Worm (Caenorhabditis elegans) whole organism, midembryonic: ENCODE measurements around the gene Y105C5B.25.

Experiments used
- T22C8.4 ChIP-seq: fragments of 200-800 bp; sonication (Bioruptor generic); IDR thresholded peaks from 2 replicates; pipeline ENCODE4 v1.3.6; 2022; ENCODE audit warnings: missing genetic modification characterization, missing compliant biosample characterization
- cog-1 ChIP-seq: sonication (generic microtip); optimal IDR thresholded peaks from 2 replicates; lab custom pipeline; 2016; ENCODE audit warnings: missing genetic modification characterization, missing compliant biosample characterization
- flt-1 ChIP-seq: fragments of 200-800 bp; sonication (Bioruptor generic); IDR thresholded peaks from 2 replicates; pipeline ENCODE4 v1.3.6; 2022; ENCODE audit warnings: missing genetic modification characterization, missing compliant biosample characterization
- klf-2 ChIP-seq: fragments of 200-800 bp; sonication (Bioruptor generic); conservative IDR thresholded peaks from 2 replicates; pipeline ENCODE4 v1.3.6; 2022; ENCODE audit warnings: missing genetic modification reagents, missing genetic modification characterization, missing compliant biosample characterization
- ref-1 ChIP-seq: fragments of 200-800 bp; sonication (Bioruptor generic); conservative IDR thresholded peaks from 2 replicates; pipeline ENCODE4 v1.3.6; 2022; ENCODE audit warnings: missing genetic modification reagents, missing genetic modification characterization, missing compliant biosample characterization
- tab-1 ChIP-seq: fragments of 200-800 bp; sonication (Bioruptor generic); IDR thresholded peaks from 2 replicates; pipeline ENCODE4 v1.3.6; 2022; ENCODE audit warnings: missing genetic modification characterization, missing compliant biosample characterization
- ztf-23 ChIP-seq: fragments of 200-800 bp; sonication (Bioruptor generic); IDR thresholded peaks from 2 replicates; pipeline ENCODE4 v1.3.6; 2022; ENCODE audit warnings: missing genetic modification reagents, missing genetic modification characterization, missing compliant biosample characterization

DNA sequence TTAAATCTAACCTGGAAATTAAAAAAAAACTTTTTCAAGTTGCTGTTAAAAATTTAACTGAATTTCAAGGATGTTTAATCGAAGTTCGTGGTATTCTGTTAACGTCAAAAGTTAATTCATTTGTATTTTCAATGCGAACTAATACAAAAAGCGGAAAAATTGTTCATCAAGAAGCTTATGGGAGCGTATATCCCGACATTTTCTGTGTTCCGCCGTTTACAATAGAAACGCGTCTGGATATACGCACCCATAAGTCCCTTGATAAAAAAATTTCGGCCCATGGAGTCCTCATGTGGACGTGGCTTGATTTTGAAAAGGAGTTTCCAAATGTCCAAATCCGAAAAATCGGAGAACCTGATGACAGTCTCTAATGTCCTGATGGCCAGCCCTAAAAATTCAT, 21.2 kb downstream of the Y105C5B.25 start:
- no peak for TF ChIP-seq tab-1 (GFP tag; lab: Robert Waterston, UW)
- no peak for TF ChIP-seq cog-1
- TF ChIP-seq T22C8.4 (GFP tag; lab: Robert Waterston, UW), result no peak
- TF ChIP-seq ztf-23 (GFP tag; lab: Robert Waterston, UW), result no peak
- no peak for TF ChIP-seq klf-2 (GFP tag; lab: Robert Waterston, UW)
- TF ChIP-seq flt-1 (GFP tag; lab: Robert Waterston, UW), result no peak
- no peak for TF ChIP-seq ref-1 (GFP tag; lab: Robert Waterston, UW)
